Fruit fly (Drosophila melanogaster) Kc167 (cell line): Measurements from ENCODE around the gene feo.

Source experiments
- Myc ChIP-seq: fragments of >200 bp; optimal IDR thresholded peaks from 2 replicates; lab custom pipeline; 2017; ENCODE audit warnings: missing external identifiers
- h ChIP-seq: fragments of >200 bp; optimal IDR thresholded peaks from 3 replicates; lab custom pipeline; 2018; ENCODE audit warnings: missing external identifiers
- insv ChIP-seq: fragments of >200 bp; optimal IDR thresholded peaks from 3 replicates; lab custom pipeline; 2018; ENCODE audit warnings: missing external identifiers
- psq ChIP-seq: fragments of >200 bp; optimal IDR thresholded peaks from 2 replicates; lab custom pipeline; 2017; ENCODE audit warnings: missing external identifiers
- ttk ChIP-seq: sonication (Bioruptor generic); optimal IDR thresholded peaks from 2 replicates; lab custom pipeline; 2017; ENCODE audit warnings: missing external identifiers

dm6 chrX:10867692-10868091 lies 13.0 kb upstream of the feo start:
- no peak for TF ChIP-seq ttk
- no peak for TF ChIP-seq insv (lab: Kevin White, UChicago)
- no peak for TF ChIP-seq psq (lab: Kevin White, UChicago)
- no peak for TF ChIP-seq h
- TF ChIP-seq Myc (lab: Kevin White, UChicago): no peak
